Worm (Caenorhabditis elegans) whole organism, L4 larva: Measurements from ENCODE around the gene ZK488.6.

Source experiments
- D1046.2 ChIP-seq: fragments of 200-800 bp; sonication (Bioruptor generic); IDR thresholded peaks from 2 replicates; pipeline ENCODE4 v1.3.6; 2022; ENCODE audit warnings: missing genetic modification characterization, missing compliant biosample characterization
- F26F4.8 ChIP-seq: fragments of 200-800 bp; sonication (Bioruptor generic); conservative IDR thresholded peaks from 2 replicates; pipeline ENCODE4 v1.3.6; 2022; ENCODE audit warnings: missing genetic modification characterization, missing compliant biosample characterization
- F49E8.2 ChIP-seq: sonication (generic microtip); optimal IDR thresholded peaks from 2 replicates; lab custom pipeline; 2016; ENCODE audit warnings: missing compliant biosample characterization, mild to moderate bottlenecking, missing genetic modification characterization, borderline replicate concordance
- Y75B8A.6 ChIP-seq: fragments of 200-800 bp; sonication (Bioruptor generic); IDR thresholded peaks from 2 replicates; pipeline ENCODE4 v1.3.6; 2022; ENCODE audit warnings: missing genetic modification reagents, missing genetic modification characterization, missing compliant biosample characterization
- ZK337.2 ChIP-seq: fragments of 200-800 bp; sonication (Bioruptor generic); IDR thresholded peaks from 2 replicates; pipeline ENCODE4 v1.3.6; 2022; ENCODE audit warnings: missing genetic modification reagents, missing genetic modification characterization, missing compliant biosample characterization
- aha-1 ChIP-seq: fragments of 150-350 bp; peaks from one replicate; lab custom pipeline; 2014; ENCODE audit warnings: missing biosample characterization, missing genetic modification characterization
- aly-2 ChIP-seq: sonication (generic microtip); optimal IDR thresholded peaks from 2 replicates; lab custom pipeline; 2018; ENCODE audit warnings: missing biosample characterization, missing genetic modification characterization
- ama-1 ChIP-seq: fragments of 150-350 bp; optimal IDR thresholded peaks from 2 replicates; lab custom pipeline; 2014; ENCODE audit warnings: inconsistent platforms, mixed read lengths
- ceh-44 ChIP-seq: fragments of 200-800 bp; sonication (Bioruptor generic); IDR thresholded peaks from 2 replicates; pipeline ENCODE4 v1.3.6; 2022; ENCODE audit warnings: missing genetic modification reagents, missing genetic modification characterization, missing compliant biosample characterization
- ceh-82 ChIP-seq: sonication (generic microtip); optimal IDR thresholded peaks from 2 replicates; lab custom pipeline; 2017; ENCODE audit warnings: missing biosample characterization, missing genetic modification characterization
- ces-1 ChIP-seq: fragments of 150-350 bp; sonication (generic microtip); optimal IDR thresholded peaks from 4 replicates; lab custom pipeline; 2014; ENCODE audit warnings: missing biosample characterization, missing genetic modification reagents, missing genetic modification characterization
- daf-8 ChIP-seq: fragments of 200-800 bp; sonication (Bioruptor generic); IDR thresholded peaks from 2 replicates; pipeline ENCODE4 v1.3.6; 2022; ENCODE audit warnings: missing genetic modification characterization, missing compliant biosample characterization
- dmd-6 ChIP-seq: fragments of 200-800 bp; sonication (Bioruptor generic); IDR thresholded peaks from 2 replicates; pipeline ENCODE4 v1.3.6; 2022; ENCODE audit warnings: missing genetic modification reagents, missing genetic modification characterization, missing compliant biosample characterization
- dmd-9 ChIP-seq: fragments of 200-800 bp; sonication (Bioruptor generic); IDR thresholded peaks from 2 replicates; pipeline ENCODE4 v1.3.6; 2022; ENCODE audit warnings: missing genetic modification reagents, missing genetic modification characterization, missing compliant biosample characterization
- duxl-1 ChIP-seq: sonication (generic microtip); optimal IDR thresholded peaks from 2 replicates; lab custom pipeline; 2016; ENCODE audit warnings: mild to moderate bottlenecking, missing genetic modification characterization, moderate library complexity, missing compliant biosample characterization; ENCODE audit not compliant: poor library complexity
- egl-27 ChIP-seq: sonication (generic microtip); optimal IDR thresholded peaks from 3 replicates; lab custom pipeline; 2017; ENCODE audit warnings: missing biosample characterization, missing genetic modification reagents, missing genetic modification characterization
- egl-43 ChIP-seq: fragments of 200-800 bp; sonication (Bioruptor generic); IDR thresholded peaks from 2 replicates; pipeline ENCODE4 v1.3.6; 2022; ENCODE audit warnings: missing genetic modification reagents, missing genetic modification characterization, missing compliant biosample characterization
- gei-8 ChIP-seq: fragments of 200-800 bp; sonication (Bioruptor generic); optimal IDR thresholded peaks from 2 replicates; lab custom pipeline; 2018; ENCODE audit warnings: mild to moderate bottlenecking, missing genetic modification characterization, missing compliant biosample characterization
- lim-7 ChIP-seq: fragments of 200-800 bp; sonication (Bioruptor generic); IDR thresholded peaks from 2 replicates; pipeline ENCODE4 v1.3.6; 2022; ENCODE audit warnings: missing genetic modification characterization, missing compliant biosample characterization
- lin-15B ChIP-seq: fragments of 150-350 bp; sonication (generic microtip); optimal IDR thresholded peaks from 3 replicates; lab custom pipeline; 2014; ENCODE audit warnings: missing biosample characterization, missing genetic modification characterization
- lin-29 ChIP-seq: fragments of 200-800 bp; sonication (Bioruptor generic); IDR thresholded peaks from 2 replicates; pipeline ENCODE4 v1.3.6; 2022; ENCODE audit warnings: missing genetic modification reagents, missing genetic modification characterization, missing compliant biosample characterization
- lsy-2 ChIP-seq, 2 experiments: fragments of 150-350 bp in 1 of 2; sonication (generic microtip) in 1 of 2; optimal IDR thresholded peaks; 2 replicates each; lab custom pipeline; 2014 to 2017; ENCODE audit warnings: missing biosample characterization in 2 of 2, missing genetic modification characterization in 2 of 2
- mes-2 ChIP-seq: sonication (generic microtip); optimal IDR thresholded peaks from 2 replicates; lab custom pipeline; 2016; ENCODE audit warnings: missing genotype, mild to moderate bottlenecking, missing genetic modification characterization, missing compliant biosample characterization; ENCODE audit not compliant: poor library complexity, severe bottlenecking
- mxl-2 ChIP-seq: fragments of 200-800 bp; sonication (Bioruptor generic); conservative IDR thresholded peaks from 2 replicates; pipeline ENCODE4 v1.3.6; 2022; ENCODE audit warnings: missing genetic modification reagents, missing genetic modification characterization, missing compliant biosample characterization
- nhr-102 ChIP-seq: sonication (generic microtip); optimal IDR thresholded peaks from 2 replicates; lab custom pipeline; 2016; ENCODE audit warnings: mild to moderate bottlenecking, missing genetic modification characterization, moderate library complexity, missing compliant biosample characterization
- nhr-11 ChIP-seq: fragments of 150-350 bp; optimal IDR thresholded peaks from 2 replicates; lab custom pipeline; 2014; ENCODE audit warnings: missing biosample characterization, missing genetic modification characterization
- nhr-28 ChIP-seq: fragments of 150-350 bp; optimal IDR thresholded peaks from 2 replicates; lab custom pipeline; 2014; ENCODE audit warnings: missing biosample characterization, missing genetic modification characterization
- nhr-41 ChIP-seq: fragments of 200-800 bp; sonication (Bioruptor generic); IDR thresholded peaks from 2 replicates; pipeline ENCODE4 v1.3.6; 2022; ENCODE audit warnings: missing genetic modification reagents, missing genetic modification characterization, missing compliant biosample characterization
- pha-4 ChIP-seq, 2 experiments: fragments of 150-350 bp in 1 of 2; fragments of 200-800 bp in 1 of 2; sonication (Bioruptor generic) in 1 of 2; IDR thresholded peaks in 1 of 2; optimal IDR thresholded peaks in 1 of 2; 2 replicates each; pipeline versions ENCODE4 v1.3.6 to Lab custom; 2014 to 2022; ENCODE audit warnings: missing genetic modification characterization in 2 of 2, missing genetic modification reagents in 2 of 2, missing biosample characterization in 1 of 2, missing compliant biosample characterization in 1 of 2
- sdz-12 ChIP-seq: fragments of 200-800 bp; sonication (Bioruptor generic); optimal IDR thresholded peaks from 2 replicates; lab custom pipeline; 2018; ENCODE audit warnings: mild to moderate bottlenecking, missing genetic modification characterization, missing compliant biosample characterization
- tra-1 ChIP-seq: fragments of 200-800 bp; sonication (Bioruptor generic); IDR thresholded peaks from 2 replicates; pipeline ENCODE4 v1.3.6; 2022; ENCODE audit warnings: missing genetic modification reagents, missing genetic modification characterization, missing compliant biosample characterization
- unc-62 ChIP-seq, 3 experiments: fragments of 150-350 bp in 1 of 3; sonication (generic microtip); optimal IDR thresholded peaks in 2 of 3; peaks in 1 of 3; 1 replicate in 1 of 3; 2 replicates in 2 of 3; lab custom pipeline; 2014 to 2017; ENCODE audit warnings: missing biosample characterization in 3 of 3, missing genetic modification characterization in 3 of 3, missing genetic modification reagents in 3 of 3, missing genotype in 1 of 3
- zip-2 ChIP-seq: fragments of 150-350 bp; optimal IDR thresholded peaks from 2 replicates; lab custom pipeline; 2014; ENCODE audit warnings: missing biosample characterization, missing genetic modification characterization

The ZK488.6 gene

DNA sequence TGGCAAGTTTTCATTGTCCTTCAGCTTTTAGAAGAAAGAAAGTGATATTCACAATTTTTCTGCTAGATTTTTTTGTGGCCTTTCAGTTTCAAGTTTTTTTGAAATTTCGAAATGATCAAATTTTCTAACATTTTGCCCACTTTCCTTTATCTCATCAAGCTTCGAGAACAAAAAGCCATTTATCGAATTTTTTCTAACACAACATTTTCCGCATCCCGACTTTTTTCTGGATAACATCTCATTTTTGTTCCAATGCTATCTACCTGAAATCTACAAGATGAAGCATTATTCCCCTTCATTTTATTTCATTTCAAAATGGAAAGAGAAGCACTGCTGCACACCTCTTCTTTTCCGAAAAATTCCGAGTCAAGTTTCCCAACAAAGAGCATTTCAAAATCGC is 2.7 kb downstream of the ZK488.6 start, which contains the start of gene ZK488.5:
Gene ZK488.5 (plus strand): TSS at position 301 of the 400 bp plus-strand sequence.
- no peak for TF ChIP-seq dmd-9 (GFP tag; lab: Robert Waterston, UW)
- TF ChIP-seq daf-8 (GFP tag; lab: Robert Waterston, UW): no peak
- no peak for TF ChIP-seq gei-8 (GFP tag; lab: Kevin White, UChicago)

DNA sequence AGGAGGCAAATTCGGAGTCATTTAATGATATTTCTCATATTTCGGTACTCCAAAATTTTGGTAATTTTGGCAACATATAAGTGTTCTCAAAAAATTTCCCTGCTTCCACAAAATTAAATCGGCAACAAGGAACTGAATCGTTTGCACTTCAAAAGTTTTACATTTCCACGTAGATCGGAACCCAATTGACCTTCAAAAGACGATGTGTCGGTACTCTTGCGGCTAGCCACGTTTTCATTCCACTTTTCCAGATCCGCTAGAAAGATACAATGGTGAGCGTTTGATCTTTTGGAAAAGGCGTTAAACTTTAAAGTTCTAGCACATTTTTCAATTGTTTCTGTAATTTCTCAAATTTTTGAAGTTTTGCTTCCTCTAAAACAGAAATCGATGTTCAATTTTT is 6.6 kb downstream of the ZK488.6 start:
- TF ChIP-seq nhr-28 (tag; lab: Kevin White, UChicago): no peak
- TF ChIP-seq dmd-6 (GFP tag; lab: Robert Waterston, UW): no peak
- TF ChIP-seq F49E8.2 (tag; lab: Kevin White, UChicago): no peak
- no peak for TF ChIP-seq duxl-1 (tag; lab: Kevin White, UChicago)
- no peak for TF ChIP-seq zip-2 (tag; lab: Kevin White, UChicago)
- no peak for TF ChIP-seq ceh-44 (GFP tag; lab: Robert Waterston, UW)
- TF ChIP-seq egl-27: no peak
- TF ChIP-seq pha-4 (GFP tag; IDR thresholded peaks at IDR 0.05; lab: Robert Waterston, UW): no peak
- no peak for TF ChIP-seq pha-4 (tag; optimal IDR thresholded peaks at IDR 0.05; lab: Kevin White, UChicago)
- no peak for TF ChIP-seq dmd-9 (GFP tag; lab: Robert Waterston, UW)
- no peak for TF ChIP-seq lin-29 (GFP tag; lab: Robert Waterston, UW)
- TF ChIP-seq sdz-12 (GFP tag; lab: Kevin White, UChicago): no peak
- no peak for TF ChIP-seq Y75B8A.6 (GFP tag; lab: Robert Waterston, UW)
- TF ChIP-seq ZK337.2: no peak
- no peak for TF ChIP-seq D1046.2 (GFP tag; lab: Robert Waterston, UW)
- TF ChIP-seq lin-15B (tag; lab: Kevin White, UChicago): no peak
- no peak for TF ChIP-seq aha-1 (tag; lab: Kevin White, UChicago)

DNA sequence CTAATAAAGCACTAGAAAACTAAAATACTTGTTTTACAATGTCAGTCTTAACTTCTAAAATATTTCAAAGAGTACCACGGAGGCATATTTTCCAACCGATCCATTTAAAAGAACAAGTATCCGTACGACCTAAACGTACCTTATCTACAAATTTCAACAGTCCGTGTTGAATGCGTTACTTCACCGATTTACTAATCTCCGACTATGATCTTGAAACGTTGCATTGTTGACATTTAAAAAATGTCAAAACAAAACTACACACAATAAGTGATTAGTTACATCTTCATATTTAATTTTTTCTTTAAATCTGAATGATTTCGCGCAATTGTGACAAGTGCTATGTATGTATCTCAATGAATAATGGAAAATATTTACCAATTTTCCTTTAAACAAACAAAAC is 7.5 kb downstream of the ZK488.6 start:
- TF ChIP-seq dmd-9 (GFP tag; lab: Robert Waterston, UW) (no peak), nhr-41 (no peak), lsy-2 (tag; optimal IDR thresholded peaks at IDR 0.05; lab: Kevin White, UChicago) (no peak), pha-4 (GFP tag; IDR thresholded peaks at IDR 0.05; lab: Robert Waterston, UW) (no peak), pha-4 (tag; optimal IDR thresholded peaks at IDR 0.05; lab: Kevin White, UChicago) (no peak), ZK337.2 (no peak), aly-2 (tag; lab: Kevin White, UChicago) (no peak), ceh-82 (tag; lab: Kevin White, UChicago) (no peak), egl-43 (no peak), nhr-102 (tag; lab: Kevin White, UChicago) (no peak), egl-27 (no peak), nhr-11 (tag; lab: Kevin White, UChicago) (no peak), ces-1 (GFP tag; lab: Kevin White, UChicago) (no peak), sdz-12 (GFP tag; lab: Kevin White, UChicago) (no peak)

DNA sequence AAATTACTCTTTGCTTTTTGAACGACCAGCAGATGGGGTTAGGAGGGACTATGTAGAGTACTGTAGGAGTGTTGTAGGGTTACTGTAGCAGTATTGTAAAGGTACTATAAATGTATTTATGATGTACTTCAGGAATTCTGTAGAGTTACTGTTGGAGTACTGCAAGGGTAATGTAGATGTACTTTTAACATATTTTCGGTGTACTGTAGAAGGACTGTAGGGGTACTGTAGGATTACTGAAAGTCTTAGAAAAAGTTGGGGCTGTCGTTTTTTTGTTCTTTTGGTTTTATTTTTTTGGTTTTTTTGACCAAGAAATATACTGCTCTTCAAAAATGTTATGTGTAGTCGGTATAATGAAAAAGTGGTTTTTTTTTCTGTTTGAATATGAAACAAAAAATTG is 8.3 kb downstream of the ZK488.6 start:
- TF ChIP-seq lim-7 (GFP tag; lab: Robert Waterston, UW) (no peak), unc-62 (GFP tag; optimal IDR thresholded peaks at IDR 0.05 in 1 of 2; lab: Kevin White, UChicago) (peak in 1 of 2 experiments; percentile 92), unc-62 (tag; optimal IDR thresholded peaks at IDR 0.05; lab: Kevin White, UChicago) (no peak), ama-1 (lab: Kevin White, UChicago) (no peak), F26F4.8 (GFP tag; lab: Robert Waterston, UW) (no peak), mxl-2 (GFP tag; lab: Robert Waterston, UW) (no peak), tra-1 (no peak), mes-2 (tag; lab: Kevin White, UChicago) (no peak), aha-1 (tag; lab: Kevin White, UChicago) (peak; percentile 41)
